Worm (Caenorhabditis elegans) whole organism, young adult: ENCODE results near the gene W06G6.20.

Source experiments
- ama-1 ChIP-seq, 3 experiments: fragments of 150-350 bp in 1 of 3; sonication (generic microtip) in 2 of 3; optimal IDR thresholded peaks; 2 replicates each; lab custom pipeline; 2014 to 2018; ENCODE audit warnings: missing biosample characterization in 2 of 3, missing genetic modification characterization in 2 of 3, missing genetic modification reagents in 2 of 3
- hsf-1 ChIP-seq: fragments of 200-800 bp; sonication (Bioruptor generic); IDR thresholded peaks from 2 replicates; pipeline ENCODE4 v1.3.6; 2022; ENCODE audit warnings: missing genetic modification reagents, missing genetic modification characterization, missing compliant biosample characterization
- unc-130 ChIP-seq: sonication (generic microtip); optimal IDR thresholded peaks from 2 replicates; lab custom pipeline; 2016; ENCODE audit warnings: missing genetic modification reagents, missing genetic modification characterization, missing compliant biosample characterization

- TF ChIP-seq hsf-1 (GFP tag; lab: Robert Waterston, UW) (no peak), ama-1 (optimal IDR thresholded peaks at IDR 0.05; lab: Kevin White, UChicago) (no peak), ama-1 (GFP tag; optimal IDR thresholded peaks at IDR 0.05; lab: Kevin White, UChicago) (no peak), unc-130 (no peak)
Measured at ce11 chrV:16666647-16667046, 18.5 kb upstream of the W06G6.20 start, which contains the start of gene F14F8.14.
